Fruit fly (Drosophila melanogaster): ENCODE results near the gene Mst87F.

Mst87F gene

dm6 chr3R:13843611-13844010, 15.8 kb upstream of the Mst87F start (continued):
- no peak for TF ChIP-seq dan (GFP tag; IDR thresholded peaks at IDR 0.05)
- TF ChIP-seq CG6689 (GFP tag; IDR thresholded peaks at IDR 0.05): peak; percentile 22; the same call in 1 of the 2 replicates

dm6 chr3R:13842532-13842931, 14.7 kb upstream of the Mst87F start:
- TF ChIP-seq sob (GFP tag; IDR thresholded peaks at IDR 0.05) (no peak), insv (GFP tag; optimal IDR thresholded peaks at IDR 0.05) (peak in 1 of 2 experiments; percentile 91), kay (GFP tag; optimal IDR thresholded peaks at IDR 0.05) (no peak), dm (GFP tag; optimal IDR thresholded peaks at IDR 0.05) (no peak), Ets65A (GFP tag) (peak; percentile 46), crol (GFP tag; IDR thresholded peaks at IDR 0.05) (no peak), CG6683 (GFP tag; optimal IDR thresholded peaks at IDR 0.05) (no peak), jigr1 (GFP tag; IDR thresholded peaks at IDR 0.05) (no peak), usp (GFP tag; optimal IDR thresholded peaks at IDR 0.05) (no peak), CG10462 (GFP tag; optimal IDR thresholded peaks at IDR 0.05) (no peak)

dm6 chr3R:13840956-13841355, 13.1 kb upstream of the Mst87F start:
- no peak for TF ChIP-seq CG2889 (GFP tag; IDR thresholded peaks at IDR 0.05)
- no peak for TF ChIP-seq salm (tag; optimal IDR thresholded peaks at IDR 0.05)
- TF ChIP-seq knrl (GFP tag; IDR thresholded peaks at IDR 0.05; ENCODE audit: partially characterized antibody): no peak
- TF ChIP-seq Med (GFP tag): peak; percentile 18
- TF ChIP-seq CG12219 (GFP tag; optimal IDR thresholded peaks at IDR 0.05): no peak
- peak in 1 of 2 experiments; percentile 27 for TF ChIP-seq bsh (GFP tag; optimal IDR thresholded peaks at IDR 0.05)
- TF ChIP-seq nom (GFP tag; optimal IDR thresholded peaks at IDR 0.05): peak; percentile 22
- 0 out of 2 replicates have a peak, but pooled peaks have one; percentile 37 for TF ChIP-seq CG17328 (GFP tag; IDR thresholded peaks at IDR 0.05)
- TF ChIP-seq dmrt11E (tag; optimal IDR thresholded peaks at IDR 0.05): peak; percentile 15
- no peak for TF ChIP-seq CG18764 (GFP tag; optimal IDR thresholded peaks at IDR 0.05)
- TF ChIP-seq Drgx (GFP tag; IDR thresholded peaks at IDR 0.05): 0 out of 2 replicates have a peak, but pooled peaks have one; percentile 8
- 0 out of 2 replicates have a peak, but pooled peaks have one; percentile 17 for TF ChIP-seq CG10959 (GFP tag; IDR thresholded peaks at IDR 0.05)
- peak; percentile 26; the same call in 1 of the 3 replicates for TF ChIP-seq row (GFP tag; IDR thresholded peaks at IDR 0.05)
- 0 out of 3 replicates have a peak, but pooled peaks have one; percentile 14 for TF ChIP-seq tgo (GFP tag; IDR thresholded peaks at IDR 0.05)
- TF ChIP-seq prd (optimal IDR thresholded peaks at IDR 0.05): no peak
- TF ChIP-seq prd (GFP tag; IDR thresholded peaks at IDR 0.05): peak; percentile 61; the same call in 2 of the 3 replicates
- 0 out of 2 replicates have a peak, but pooled peaks have one; percentile 40 for TF ChIP-seq CG8765 (GFP tag; IDR thresholded peaks at IDR 0.05)
- peak; percentile 15 for TF ChIP-seq lbe (GFP tag; optimal IDR thresholded peaks at IDR 0.05)
- peak; percentile 5 for TF ChIP-seq gem (tag; optimal IDR thresholded peaks at IDR 0.05)

- TF ChIP-seq Dll (GFP tag; IDR thresholded peaks at IDR 0.05; ENCODE audit: partially characterized antibody): peak; percentile 60; the same call in 3 of the 4 replicates
- TF ChIP-seq CG10959 (GFP tag; IDR thresholded peaks at IDR 0.05): no peak
- TF ChIP-seq CG12942 (GFP tag; optimal IDR thresholded peaks at IDR 0.05): no peak
- peak; percentile 22 for TF ChIP-seq Hsf (GFP tag; optimal IDR thresholded peaks at IDR 0.05)
- no peak for TF ChIP-seq en (GFP tag; optimal IDR thresholded peaks at IDR 0.05)
- peak; percentile 7 for TF ChIP-seq Hr3 (GFP tag; optimal IDR thresholded peaks at IDR 0.05)
- TF ChIP-seq CG7786 (GFP tag; optimal IDR thresholded peaks at IDR 0.05): no peak
- peak; percentile 28 for TF ChIP-seq CG7839 (tag; optimal IDR thresholded peaks at IDR 0.05)
- TF ChIP-seq Doc3 (GFP tag; IDR thresholded peaks at IDR 0.05; ENCODE audit: partially characterized antibody): 0 out of 3 replicates have a peak, but pooled peaks have one; percentile 45
- TF ChIP-seq abd-A (tag; optimal IDR thresholded peaks at IDR 0.05): no peak
- TF ChIP-seq B-H2 (GFP tag; optimal IDR thresholded peaks at IDR 0.05): no peak
- no peak for TF ChIP-seq fd96Cb (tag; optimal IDR thresholded peaks at IDR 0.05)
- TF ChIP-seq Dp (GFP tag; optimal IDR thresholded peaks at IDR 0.05): peak; percentile 76
- TF ChIP-seq CG15696 (tag; optimal IDR thresholded peaks at IDR 0.05): no peak
- peak; percentile 81 for TF ChIP-seq E2f2 (GFP tag; IDR thresholded peaks at IDR 0.05)
- TF ChIP-seq gcm2 (GFP tag; optimal IDR thresholded peaks at IDR 0.05): no peak
- no peak for TF ChIP-seq CG4404 (GFP tag; IDR thresholded peaks at IDR 0.05)
- peak; percentile 90 for TF ChIP-seq Myb (GFP tag; optimal IDR thresholded peaks at IDR 0.05)
Observed at dm6 chr3R:13839883-13840412, 12.1 kb upstream of the Mst87F start, which contains the start of gene CG31495. TSS of gene CG31495 (minus strand) at chr3R:13839934.
